Worm (Caenorhabditis elegans) whole organism, mixed stage, embryonic: ENCODE measurements around the gene fut-4.

Experiments
- ceh-43 ChIP-seq: fragments of 200-800 bp; sonication (Bioruptor generic); optimal IDR thresholded peaks from 2 replicates; lab custom pipeline; 2018; ENCODE audit warnings: mild to moderate bottlenecking, missing genetic modification characterization, moderate library complexity, missing compliant biosample characterization
- ces-1 ChIP-seq: fragments of 150-350 bp; optimal IDR thresholded peaks from 2 replicates; lab custom pipeline; 2014; ENCODE audit warnings: missing biosample characterization, missing genetic modification reagents, missing genetic modification characterization
- drap-1 ChIP-seq: fragments of 200-800 bp; sonication (Bioruptor generic); optimal IDR thresholded peaks from 3 replicates; lab custom pipeline; 2018; ENCODE audit warnings: mild to moderate bottlenecking, missing genetic modification characterization, missing compliant biosample characterization
- elt-1 ChIP-seq: sonication (generic microtip); optimal IDR thresholded peaks from 2 replicates; lab custom pipeline; 2017; ENCODE audit warnings: missing genetic modification characterization, mild to moderate bottlenecking, missing compliant biosample characterization, antibody characterized with exemption, moderate library complexity, borderline replicate concordance; ENCODE audit not compliant: insufficient read depth
- lsy-2 ChIP-seq: fragments of 150-350 bp; optimal IDR thresholded peaks from 2 replicates; lab custom pipeline; 2014; ENCODE audit warnings: missing biosample characterization, missing genetic modification characterization
- mep-1 ChIP-seq: fragments of 150-350 bp; optimal IDR thresholded peaks from 2 replicates; lab custom pipeline; 2017; ENCODE audit warnings: missing biosample characterization, missing genetic modification reagents, missing genetic modification characterization, inconsistent platforms
- nhr-76 ChIP-seq: sonication (generic microtip); optimal IDR thresholded peaks from 2 replicates; lab custom pipeline; 2017; ENCODE audit warnings: missing biosample characterization, missing genetic modification characterization
- pha-4 ChIP-seq: fragments of 150-350 bp; optimal IDR thresholded peaks from 2 replicates; lab custom pipeline; 2018; ENCODE audit warnings: missing biosample characterization, missing genetic modification reagents, missing genetic modification characterization
- snpc-4 ChIP-seq: fragments of 150-350 bp; optimal IDR thresholded peaks from 2 replicates; lab custom pipeline; 2014; ENCODE audit warnings: missing biosample characterization, missing genetic modification characterization
- unc-39 ChIP-seq: fragments of 150-350 bp; optimal IDR thresholded peaks from 2 replicates; lab custom pipeline; 2014; ENCODE audit warnings: missing biosample characterization, missing genetic modification characterization

ce11 chrII:2859315-2859714 is 37.0 kb upstream of the fut-4 start:
- TF ChIP-seq drap-1 (GFP tag; lab: Kevin White, UChicago) (no peak), ceh-43 (GFP tag; lab: Kevin White, UChicago) (no peak), mep-1 (tag; lab: Kevin White, UChicago) (no peak), lsy-2 (no peak), unc-39 (tag; lab: Kevin White, UChicago) (no peak), snpc-4 (tag; lab: Kevin White, UChicago) (no peak), nhr-76 (tag; lab: Kevin White, UChicago) (no peak), elt-1 (no peak), pha-4 (tag; lab: Kevin White, UChicago) (no peak), ces-1 (GFP tag; lab: Kevin White, UChicago) (no peak)
